Fruit fly (Drosophila melanogaster) whole organism, embryonic: ENCODE data around the gene CG6414.

Source experiments
- Atf3 ChIP-seq: fragments of 200-800 bp; sonication (Bioruptor generic); optimal IDR thresholded peaks from 3 replicates; lab custom pipeline; 2016; ENCODE audit warnings: missing biosample characterization, missing genetic modification characterization
- Bgb ChIP-seq: fragments of 200-800 bp; sonication (Bioruptor generic); IDR thresholded peaks from 2 replicates; pipeline ENCODE4 v1.3.6; 2022; ENCODE audit warnings: missing biosample characterization, missing genetic modification characterization; ENCODE audit not compliant: partially characterized antibody
- CG10321 ChIP-seq: fragments of 200-800 bp; sonication (Bioruptor generic); IDR thresholded peaks from 2 replicates; pipeline ENCODE4 v1.3.6; 2022; ENCODE audit warnings: missing biosample characterization, missing genetic modification characterization
- CG10979 ChIP-seq: fragments of 200-800 bp; sonication (Bioruptor generic); optimal IDR thresholded peaks from 2 replicates; lab custom pipeline; 2018; ENCODE audit warnings: missing biosample characterization, mild to moderate bottlenecking, missing genetic modification characterization, moderate library complexity
- CG11093 ChIP-seq: fragments of 200-800 bp; sonication (Bioruptor generic); IDR thresholded peaks from 3 replicates; pipeline ENCODE4 v1.3.6; 2022; ENCODE audit warnings: missing biosample characterization, missing genetic modification characterization
- CG12236 ChIP-seq: fragments of 200-800 bp; sonication (Bioruptor generic); optimal IDR thresholded peaks from 2 replicates; lab custom pipeline; 2016; ENCODE audit warnings: missing biosample characterization, missing genetic modification characterization
- CG13775 ChIP-seq: fragments of 200-800 bp; sonication (Bioruptor generic); optimal IDR thresholded peaks from 3 replicates; lab custom pipeline; 2017; ENCODE audit warnings: missing biosample characterization, mild to moderate bottlenecking, missing genetic modification characterization
- CG2120 ChIP-seq: fragments of 200-800 bp; sonication (Bioruptor generic); optimal IDR thresholded peaks from 3 replicates; lab custom pipeline; 2016; ENCODE audit warnings: missing biosample characterization, missing genetic modification characterization
- CG30403 ChIP-seq: fragments of 200-800 bp; sonication (Bioruptor generic); optimal IDR thresholded peaks from 3 replicates; lab custom pipeline; 2016; ENCODE audit warnings: missing biosample characterization, missing genetic modification characterization
- CG31365 ChIP-seq: fragments of 200-800 bp; sonication (Bioruptor generic); optimal IDR thresholded peaks from 2 replicates; lab custom pipeline; 2018; ENCODE audit warnings: missing biosample characterization, mild to moderate bottlenecking, missing genetic modification characterization
- CG3163 ChIP-seq: fragments of 200-800 bp; sonication (Bioruptor generic); optimal IDR thresholded peaks from 3 replicates; lab custom pipeline; 2016; ENCODE audit warnings: missing biosample characterization, missing genetic modification characterization
- CG32767 ChIP-seq: fragments of 200-800 bp; sonication (Bioruptor generic); IDR thresholded peaks from 2 replicates; pipeline ENCODE4 v1.3.6; 2022; ENCODE audit warnings: missing biosample characterization, missing genetic modification characterization
- CG34376 ChIP-seq: fragments of 200-800 bp; sonication (Bioruptor generic); optimal IDR thresholded peaks from 2 replicates; lab custom pipeline; 2018; ENCODE audit warnings: missing biosample characterization, mild to moderate bottlenecking, missing genetic modification characterization
- CG6654 ChIP-seq: fragments of 200-800 bp; sonication (Bioruptor generic); optimal IDR thresholded peaks from 2 replicates; lab custom pipeline; 2017; ENCODE audit warnings: missing biosample characterization, mild to moderate bottlenecking, missing genetic modification characterization
- CG6765 ChIP-seq: fragments of 200-800 bp; sonication (Bioruptor generic); optimal IDR thresholded peaks from 3 replicates; lab custom pipeline; 2017; ENCODE audit warnings: missing biosample characterization, mild to moderate bottlenecking, missing genetic modification characterization
- CG6813 ChIP-seq: fragments of 200-800 bp; sonication (Bioruptor generic); optimal IDR thresholded peaks from 2 replicates; lab custom pipeline; 2017; ENCODE audit warnings: missing biosample characterization, missing genetic modification characterization, mild to moderate bottlenecking, moderate library complexity, missing genetic modification reagents
- CG7839 ChIP-seq: fragments of 200-800 bp; sonication (Bioruptor generic); optimal IDR thresholded peaks from 3 replicates; lab custom pipeline; 2018; ENCODE audit warnings: missing biosample characterization, mild to moderate bottlenecking, missing genetic modification characterization, moderate library complexity
- CG9727 ChIP-seq: fragments of 200-800 bp; sonication (Bioruptor generic); optimal IDR thresholded peaks from 3 replicates; lab custom pipeline; 2017; ENCODE audit warnings: missing biosample characterization, mild to moderate bottlenecking, missing genetic modification characterization
- Chrac-16 ChIP-seq: fragments of 200-800 bp; sonication (Bioruptor generic); optimal IDR thresholded peaks from 3 replicates; lab custom pipeline; 2016; ENCODE audit warnings: missing biosample characterization, missing genetic modification characterization
- Dad ChIP-seq: fragments of 200-800 bp; sonication (Bioruptor generic); optimal IDR thresholded peaks from 3 replicates; lab custom pipeline; 2016; ENCODE audit warnings: missing biosample characterization, missing genetic modification characterization
- Dfd ChIP-seq, 2 experiments: fragments of >200 bp; optimal IDR thresholded peaks; 2 replicates each; lab custom pipeline; 2017; ENCODE audit warnings: missing biosample characterization in 2 of 2, missing genetic modification characterization in 2 of 2
- Doc3 ChIP-seq: fragments of 200-800 bp; sonication (Bioruptor generic); IDR thresholded peaks from 3 replicates; pipeline ENCODE4 v1.3.6; 2022; ENCODE audit warnings: missing biosample characterization, missing genetic modification characterization; ENCODE audit not compliant: partially characterized antibody
- ERR ChIP-seq: fragments of 200-800 bp; sonication (Bioruptor generic); optimal IDR thresholded peaks from 2 replicates; lab custom pipeline; 2016; ENCODE audit warnings: missing biosample characterization, missing genetic modification characterization
- Eip74EF ChIP-seq, 2 experiments: fragments of 200-800 bp in 1 of 2; fragments of >200 bp in 1 of 2; sonication (Bioruptor generic) in 1 of 2; optimal IDR thresholded peaks; 2 replicates each; lab custom pipeline; 2017 to 2019; ENCODE audit warnings: missing biosample characterization in 2 of 2, missing genetic modification characterization in 2 of 2, mild to moderate bottlenecking in 1 of 2, moderate library complexity in 1 of 2
- HLH3B ChIP-seq: fragments of 200-800 bp; sonication (Bioruptor generic); IDR thresholded peaks from 2 replicates; pipeline ENCODE4 v1.3.6; 2022; ENCODE audit warnings: missing biosample characterization, missing genetic modification characterization
- Hand ChIP-seq: fragments of 200-800 bp; sonication (Bioruptor generic); optimal IDR thresholded peaks from 2 replicates; lab custom pipeline; 2017; ENCODE audit warnings: mild to moderate bottlenecking, missing biosample characterization, missing genetic modification reagents, missing genetic modification characterization
- NfI ChIP-seq: fragments of 200-800 bp; sonication (Bioruptor generic); optimal IDR thresholded peaks from 3 replicates; lab custom pipeline; 2018; ENCODE audit warnings: missing biosample characterization, mild to moderate bottlenecking, missing genetic modification characterization, moderate library complexity
- Pdp1 ChIP-seq, 2 experiments: fragments of 200-800 bp; sonication (Bioruptor generic); optimal IDR thresholded peaks; 3 replicates each; lab custom pipeline; 2016; ENCODE audit warnings: missing biosample characterization in 2 of 2, missing genetic modification characterization in 2 of 2, mild to moderate bottlenecking in 1 of 2, moderate library complexity in 1 of 2
- Ravus ChIP-seq: fragments of 200-800 bp; sonication (Bioruptor generic); IDR thresholded peaks from 2 replicates; pipeline ENCODE4 v1.3.6; 2022; ENCODE audit warnings: missing biosample characterization, missing genetic modification characterization
- Rfx ChIP-seq: fragments of 200-800 bp; sonication (Bioruptor generic); IDR thresholded peaks from 2 replicates; pipeline ENCODE4 v1.3.6; 2022; ENCODE audit warnings: missing biosample characterization, missing genetic modification characterization
- Sox100B ChIP-seq: fragments of 200-800 bp; sonication (Bioruptor generic); optimal IDR thresholded peaks from 3 replicates; lab custom pipeline; 2018; ENCODE audit warnings: missing biosample characterization, mild to moderate bottlenecking, missing genetic modification characterization
- Trl ChIP-seq, 3 experiments: fragments of >200 bp in 2 of 3; fragments of 200-800 bp in 1 of 3; sonication (Bioruptor generic) in 1 of 3; optimal IDR thresholded peaks; 2 replicates in 1 of 3; 3 replicates in 2 of 3; lab custom pipeline; 2016 to 2017; ENCODE audit warnings: missing biosample characterization in 1 of 3, missing genetic modification characterization in 1 of 3
- abd-A ChIP-seq: fragments of 200-800 bp; sonication (Bioruptor generic); optimal IDR thresholded peaks from 3 replicates; lab custom pipeline; 2019; ENCODE audit warnings: missing biosample characterization, mild to moderate bottlenecking, missing genetic modification characterization, moderate library complexity
- bab2 ChIP-seq: fragments of 200-800 bp; sonication (Bioruptor generic); optimal IDR thresholded peaks from 2 replicates; lab custom pipeline; 2016; ENCODE audit warnings: missing biosample characterization, missing genetic modification characterization
- btn ChIP-seq: fragments of 200-800 bp; sonication (Bioruptor generic); optimal IDR thresholded peaks from 2 replicates; lab custom pipeline; 2016; ENCODE audit warnings: missing biosample characterization, missing genetic modification characterization
- caup ChIP-seq: fragments of 200-800 bp; sonication (Bioruptor generic); optimal IDR thresholded peaks from 3 replicates; lab custom pipeline; 2017; ENCODE audit warnings: missing biosample characterization, mild to moderate bottlenecking, missing genetic modification characterization, moderate library complexity; ENCODE audit not compliant: severe bottlenecking
- dati ChIP-seq: fragments of 200-800 bp; sonication (Bioruptor generic); IDR thresholded peaks from 2 replicates; pipeline ENCODE4 v1.3.6; 2022; ENCODE audit warnings: missing biosample characterization, missing genetic modification characterization
- dmrt11E ChIP-seq: fragments of 200-800 bp; sonication (Bioruptor generic); optimal IDR thresholded peaks from 3 replicates; lab custom pipeline; 2018; ENCODE audit warnings: missing biosample characterization, mild to moderate bottlenecking, missing genetic modification characterization, moderate library complexity
- dmrt99B ChIP-seq: fragments of 200-800 bp; sonication (Bioruptor generic); optimal IDR thresholded peaks from 2 replicates; lab custom pipeline; 2018; ENCODE audit warnings: missing biosample characterization, mild to moderate bottlenecking, missing genetic modification characterization, moderate library complexity
- esg ChIP-seq: fragments of 200-800 bp; sonication (Bioruptor generic); conservative IDR thresholded peaks from 2 replicates; pipeline ENCODE4 v1.3.6; 2022; ENCODE audit warnings: missing biosample characterization, missing genetic modification characterization
- fru ChIP-seq: fragments of >200 bp; optimal IDR thresholded peaks from 2 replicates; lab custom pipeline; 2017
- grn ChIP-seq: fragments of 200-800 bp; sonication (Bioruptor generic); optimal IDR thresholded peaks from 3 replicates; lab custom pipeline; 2017; ENCODE audit warnings: missing biosample characterization, missing genetic modification characterization
- h ChIP-seq: fragments of >200 bp; optimal IDR thresholded peaks from 2 replicates; lab custom pipeline; 2017
- jing ChIP-seq: fragments of 200-800 bp; sonication (Bioruptor generic); optimal IDR thresholded peaks from 2 replicates; lab custom pipeline; 2018; ENCODE audit warnings: missing biosample characterization, mild to moderate bottlenecking, missing genetic modification characterization
- luna ChIP-seq: fragments of 200-800 bp; sonication (Bioruptor generic); optimal IDR thresholded peaks from 2 replicates; lab custom pipeline; 2016; ENCODE audit warnings: missing biosample characterization, missing genetic modification characterization
- phol ChIP-seq: fragments of 200-800 bp; sonication (Bioruptor generic); optimal IDR thresholded peaks from 3 replicates; lab custom pipeline; 2018; ENCODE audit warnings: missing biosample characterization, mild to moderate bottlenecking, missing genetic modification characterization, moderate library complexity
- sens ChIP-seq: fragments of 200-800 bp; sonication (Bioruptor generic); peaks from one replicate; lab custom pipeline; 2016; ENCODE audit warnings: missing biosample characterization, missing genetic modification characterization
- sr ChIP-seq: fragments of 200-800 bp; sonication (Bioruptor generic); IDR thresholded peaks from 3 replicates; pipeline ENCODE4 v1.3.6; 2022; ENCODE audit warnings: missing biosample characterization, missing genetic modification characterization
- tin ChIP-seq: fragments of 200-800 bp; sonication (Bioruptor generic); optimal IDR thresholded peaks from 3 replicates; lab custom pipeline; 2016; ENCODE audit warnings: missing biosample characterization, missing genetic modification characterization
- tna ChIP-seq: fragments of 200-800 bp; sonication (Bioruptor generic); IDR thresholded peaks from 2 replicates; pipeline ENCODE4 v1.3.6; 2022; ENCODE audit warnings: missing biosample characterization, missing genetic modification characterization; ENCODE audit not compliant: partially characterized antibody
- wdn ChIP-seq: fragments of 200-800 bp; sonication (Bioruptor generic); IDR thresholded peaks from 2 replicates; pipeline ENCODE4 v1.3.6; 2022; ENCODE audit warnings: missing biosample characterization, missing genetic modification characterization
- zfh1 ChIP-seq: fragments of 200-800 bp; sonication (Bioruptor generic); IDR thresholded peaks from 3 replicates; pipeline ENCODE4 v1.3.6; 2022; ENCODE audit warnings: missing biosample characterization, missing genetic modification characterization

CG6414 gene

DNA sequence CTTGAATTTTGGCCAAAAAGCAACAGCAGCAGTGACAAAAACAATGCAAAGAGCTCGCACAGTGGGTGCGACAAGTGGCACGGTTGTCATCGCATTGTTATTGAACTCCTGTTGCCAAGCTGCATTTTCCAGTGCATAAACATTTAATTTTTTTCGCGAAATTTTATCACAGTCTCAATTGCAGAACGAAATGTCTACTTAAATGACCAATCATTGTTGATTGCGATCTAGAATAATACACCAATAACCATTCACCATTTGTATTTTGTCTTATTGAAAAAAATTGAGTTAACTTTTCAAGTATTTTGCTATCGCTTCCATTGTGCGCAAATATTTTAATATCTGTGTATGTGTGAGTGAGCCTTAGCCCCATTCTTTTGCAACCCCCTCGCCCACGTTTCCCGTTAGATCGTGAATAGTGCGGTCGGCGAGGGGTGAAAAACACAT lies 20.9 kb downstream of the CG6414 start (continued):
- TF ChIP-seq dmrt99B (tag; lab: Kevin White, UChicago) (no peak), CG31365 (tag; lab: Kevin White, UChicago) (no peak), CG7839 (no peak), CG6813 (no peak), dati (GFP tag; lab: Robert Waterston, UW) (no peak), CG30403 (peak; percentile 41), CG3163 (no peak), tin (GFP tag; lab: Kevin White, UChicago) (no peak), CG13775 (GFP tag; lab: Kevin White, UChicago) (peak; percentile 25), bab2 (peak; percentile 26), CG6765 (no peak), esg (GFP tag; lab: Robert Waterston, UW) (peak; percentile 38), h (no peak), phol (tag; lab: Kevin White, UChicago) (peak; percentile 10), jing (GFP tag; lab: Kevin White, UChicago) (no peak), Dfd (GFP tag; optimal IDR thresholded peaks at IDR 0.05; lab: Kevin White, UChicago) (no peak), Pdp1 (GFP tag; optimal IDR thresholded peaks at IDR 0.05; lab: Kevin White, UChicago) (peak in 1 of 2 experiments; percentile 23), CG11093 (GFP tag; lab: Robert Waterston, UW) (no peak), CG10979 (tag; lab: Kevin White, UChicago) (no peak), Chrac-16 (GFP tag; lab: Kevin White, UChicago) (no peak), Sox100B (GFP tag; lab: Kevin White, UChicago) (no peak), Bgb (GFP tag; lab: Robert Waterston, UW) (no peak), sr (no peak), CG6654 (GFP tag; lab: Kevin White, UChicago) (no peak), Ravus (GFP tag; lab: Robert Waterston, UW) (no peak), CG9727 (no peak), CG12236 (no peak), zfh1 (no peak), CG2120 (GFP tag; lab: Kevin White, UChicago) (peak; percentile 64), grn (GFP tag; lab: Kevin White, UChicago) (no peak), tna (GFP tag; lab: Robert Waterston, UW) (no peak), CG10321 (GFP tag; lab: Robert Waterston, UW) (no peak), CG34376 (GFP tag; lab: Kevin White, UChicago) (no peak), NfI (GFP tag; lab: Kevin White, UChicago) (no peak), CG32767 (GFP tag; lab: Robert Waterston, UW) (no peak), wdn (GFP tag; lab: Robert Waterston, UW) (no peak), btn (GFP tag; lab: Kevin White, UChicago) (no peak), Rfx (GFP tag; lab: Robert Waterston, UW) (peak; percentile 63), Eip74EF (GFP tag; optimal IDR thresholded peaks at IDR 0.05; lab: Kevin White, UChicago) (no peak), Hand (GFP tag; lab: Kevin White, UChicago) (no peak), sens (peak; percentile 82), Doc3 (no peak), abd-A (tag; lab: Kevin White, UChicago) (no peak), caup (no peak), fru (lab: Kevin White, UChicago) (no peak), dmrt11E (tag; lab: Kevin White, UChicago) (no peak), Dad (no peak), Trl (optimal IDR thresholded peaks at IDR 0.05; lab: Kevin White, UChicago) (no peak), Trl (GFP tag; optimal IDR thresholded peaks at IDR 0.05; lab: Kevin White, UChicago) (peak; percentile 17), Atf3 (GFP tag; lab: Kevin White, UChicago) (no peak), ERR (GFP tag; lab: Kevin White, UChicago) (no peak), HLH3B (GFP tag; lab: Robert Waterston, UW) (no peak), luna (GFP tag; lab: Kevin White, UChicago) (no peak)
